Worm (Caenorhabditis elegans) whole organism, midembryonic: ENCODE measurements around the gene klp-7.

Experiments
- T22C8.4 ChIP-seq: fragments of 200-800 bp; sonication (Bioruptor generic); IDR thresholded peaks from 2 replicates; pipeline ENCODE4 v1.3.6; 2022; ENCODE audit warnings: missing genetic modification characterization, missing compliant biosample characterization
- cog-1 ChIP-seq: sonication (generic microtip); optimal IDR thresholded peaks from 2 replicates; lab custom pipeline; 2016; ENCODE audit warnings: missing genetic modification characterization, missing compliant biosample characterization
- tab-1 ChIP-seq: fragments of 200-800 bp; sonication (Bioruptor generic); IDR thresholded peaks from 2 replicates; pipeline ENCODE4 v1.3.6; 2022; ENCODE audit warnings: missing genetic modification characterization, missing compliant biosample characterization
- ztf-29 ChIP-seq: fragments of 200-800 bp; sonication (Bioruptor generic); IDR thresholded peaks from 2 replicates; pipeline ENCODE4 v1.3.6; 2022; ENCODE audit warnings: missing genetic modification reagents, missing genetic modification characterization, missing compliant biosample characterization

- TF ChIP-seq tab-1 (GFP tag; lab: Robert Waterston, UW) = no peak
- TF ChIP-seq cog-1 = no peak
- no peak for TF ChIP-seq T22C8.4
- TF ChIP-seq ztf-29 (GFP tag; lab: Robert Waterston, UW) = no peak
Observed at ce11 chrIII:10806821-10807220, 1.1 kb downstream of the klp-7 start.
